Fruit fly (Drosophila melanogaster) whole organism, embryonic: ENCODE data around the gene Jhbp3.
A peak's percentile ranks its signal among the peaks of the same experiment; 100 is the strongest.

Source experiments
- Asciz ChIP-seq: fragments of 200-800 bp; sonication (Bioruptor generic); optimal IDR thresholded peaks from 2 replicates; lab custom pipeline; 2017; ENCODE audit warnings: missing biosample characterization, mild to moderate bottlenecking, missing genetic modification characterization, missing genetic modification reagents
- Atf6 ChIP-seq: fragments of 200-800 bp; sonication (Bioruptor generic); IDR thresholded peaks from 2 replicates; pipeline ENCODE4 v1.3.6; 2022; ENCODE audit warnings: missing biosample characterization, missing genetic modification characterization
- C15 ChIP-seq: fragments of 200-800 bp; sonication (Bioruptor generic); IDR thresholded peaks from 3 replicates; pipeline ENCODE4 v1.3.6; 2022; ENCODE audit warnings: missing biosample characterization, missing genetic modification characterization
- CG10147 ChIP-seq: fragments of 200-800 bp; sonication (Bioruptor generic); optimal IDR thresholded peaks from 2 replicates; lab custom pipeline; 2019; ENCODE audit warnings: missing biosample characterization, mild to moderate bottlenecking, missing genetic modification characterization, moderate library complexity
- CG10462 ChIP-seq: fragments of 200-800 bp; sonication (Bioruptor generic); optimal IDR thresholded peaks from 2 replicates; lab custom pipeline; 2016; ENCODE audit warnings: missing biosample characterization, missing genetic modification characterization
- CG10979 ChIP-seq: fragments of 200-800 bp; sonication (Bioruptor generic); optimal IDR thresholded peaks from 2 replicates; lab custom pipeline; 2018; ENCODE audit warnings: missing biosample characterization, mild to moderate bottlenecking, missing genetic modification characterization, moderate library complexity
- CG11723 ChIP-seq: fragments of 200-800 bp; sonication (Bioruptor generic); optimal IDR thresholded peaks from 2 replicates; lab custom pipeline; 2017; ENCODE audit warnings: missing biosample characterization, mild to moderate bottlenecking, missing genetic modification characterization
- CG12071 ChIP-seq: fragments of 200-800 bp; sonication (Bioruptor generic); optimal IDR thresholded peaks from 3 replicates; lab custom pipeline; 2018; ENCODE audit warnings: missing biosample characterization, mild to moderate bottlenecking, missing genetic modification characterization
- CG14710 ChIP-seq: fragments of 200-800 bp; sonication (Bioruptor generic); optimal IDR thresholded peaks from 3 replicates; lab custom pipeline; 2019; ENCODE audit warnings: missing biosample characterization, mild to moderate bottlenecking, missing genetic modification characterization, moderate library complexity
- CG17385 ChIP-seq: fragments of 200-800 bp; sonication (Bioruptor generic); optimal IDR thresholded peaks from 3 replicates; lab custom pipeline; 2018; ENCODE audit warnings: missing biosample characterization, mild to moderate bottlenecking, missing genetic modification characterization
- CG1832 ChIP-seq: fragments of 200-800 bp; sonication (Bioruptor generic); optimal IDR thresholded peaks from 2 replicates; lab custom pipeline; 2017; ENCODE audit warnings: missing biosample characterization, mild to moderate bottlenecking, missing genetic modification characterization, inconsistent platforms
- CG2129 ChIP-seq: fragments of 200-800 bp; sonication (Bioruptor generic); IDR thresholded peaks from 2 replicates; pipeline ENCODE4 v1.3.6; 2022; ENCODE audit warnings: missing biosample characterization, missing genetic modification characterization; ENCODE audit not compliant: partially characterized antibody
- CG2199 ChIP-seq: fragments of 200-800 bp; sonication (Bioruptor generic); IDR thresholded peaks from 3 replicates; pipeline ENCODE4 v1.3.6; 2022; ENCODE audit warnings: missing biosample characterization, missing genetic modification characterization
- CG42726 ChIP-seq: fragments of 200-800 bp; sonication (Bioruptor generic); IDR thresholded peaks from 2 replicates; pipeline ENCODE4 v1.3.6; 2022; ENCODE audit warnings: missing biosample characterization, missing genetic modification characterization; ENCODE audit not compliant: partially characterized antibody
- CG6254 ChIP-seq: fragments of 200-800 bp; sonication (Bioruptor generic); optimal IDR thresholded peaks from 3 replicates; lab custom pipeline; 2017; ENCODE audit warnings: mild to moderate bottlenecking, missing biosample characterization, missing genetic modification reagents, missing genetic modification characterization
- CG6765 ChIP-seq: fragments of 200-800 bp; sonication (Bioruptor generic); optimal IDR thresholded peaks from 3 replicates; lab custom pipeline; 2017; ENCODE audit warnings: missing biosample characterization, mild to moderate bottlenecking, missing genetic modification characterization
- CG7556 ChIP-seq: fragments of 200-800 bp; sonication (Bioruptor generic); optimal IDR thresholded peaks from 2 replicates; lab custom pipeline; 2017; ENCODE audit warnings: missing biosample characterization, mild to moderate bottlenecking, missing genetic modification characterization
- CG7963 ChIP-seq: fragments of 200-800 bp; sonication (Bioruptor generic); IDR thresholded peaks from 3 replicates; pipeline ENCODE4 v1.3.6; 2022; ENCODE audit warnings: missing biosample characterization, missing genetic modification characterization; ENCODE audit not compliant: partially characterized antibody
- Camta ChIP-seq: fragments of 200-800 bp; sonication (Bioruptor generic); optimal IDR thresholded peaks from 2 replicates; lab custom pipeline; 2016; ENCODE audit warnings: missing biosample characterization, missing genetic modification characterization
- Deaf1 ChIP-seq: fragments of 200-800 bp; optimal IDR thresholded peaks from 3 replicates; lab custom pipeline; 2019; ENCODE audit warnings: missing biosample characterization, mild to moderate bottlenecking, missing genetic modification characterization, moderate library complexity
- Dip2 ChIP-seq: fragments of 200-800 bp; sonication (Bioruptor generic); IDR thresholded peaks from 2 replicates; pipeline ENCODE4 v1.3.6; 2022; ENCODE audit warnings: missing biosample characterization, missing genetic modification characterization
- Fer2 ChIP-seq: fragments of 200-800 bp; sonication (Bioruptor generic); optimal IDR thresholded peaks from 2 replicates; lab custom pipeline; 2018; ENCODE audit warnings: missing biosample characterization, mild to moderate bottlenecking, missing genetic modification characterization, moderate library complexity
- Gsc ChIP-seq: fragments of 200-800 bp; sonication (Bioruptor generic); IDR thresholded peaks from 2 replicates; pipeline ENCODE4 v1.3.6; 2022; ENCODE audit warnings: missing biosample characterization, missing genetic modification characterization
- HLH54F ChIP-seq: fragments of 200-800 bp; sonication (Bioruptor generic); optimal IDR thresholded peaks from 3 replicates; lab custom pipeline; 2016; ENCODE audit warnings: missing biosample characterization, missing genetic modification characterization
- HLHmδ ChIP-seq: fragments of 200-800 bp; sonication (Bioruptor generic); optimal IDR thresholded peaks from 2 replicates; lab custom pipeline; 2018; ENCODE audit warnings: missing biosample characterization, mild to moderate bottlenecking, missing genetic modification characterization, moderate library complexity
- MBD-R2 ChIP-seq: fragments of 200-800 bp; sonication (Bioruptor generic); IDR thresholded peaks from 2 replicates; pipeline ENCODE4 v1.3.6; 2022; ENCODE audit warnings: missing biosample characterization, missing genetic modification characterization
- MTF-1 ChIP-seq: fragments of 200-800 bp; sonication (Bioruptor generic); optimal IDR thresholded peaks from 2 replicates; lab custom pipeline; 2018; ENCODE audit warnings: missing biosample characterization, mild to moderate bottlenecking, missing genetic modification characterization, borderline replicate concordance
- Med ChIP-seq: fragments of 200-800 bp; sonication (Bioruptor generic); peaks from one replicate; lab custom pipeline; 2016; ENCODE audit warnings: missing biosample characterization, missing genetic modification characterization, mild to moderate bottlenecking, inconsistent platforms, moderate library complexity
- Nf-YC ChIP-seq: fragments of 200-800 bp; optimal IDR thresholded peaks from 3 replicates; lab custom pipeline; 2019; ENCODE audit warnings: missing biosample characterization, mild to moderate bottlenecking, missing genetic modification characterization, moderate library complexity
- Scr ChIP-seq: fragments of 200-800 bp; sonication (Bioruptor generic); IDR thresholded peaks from 2 replicates; pipeline ENCODE4 v1.3.6; 2022; ENCODE audit warnings: missing biosample characterization, missing genetic modification characterization; ENCODE audit not compliant: partially characterized antibody
- al ChIP-seq: fragments of 200-800 bp; sonication (Bioruptor generic); IDR thresholded peaks from 2 replicates; pipeline ENCODE4 v1.3.6; 2022; ENCODE audit warnings: missing biosample characterization, missing genetic modification characterization
- cg ChIP-seq: fragments of 200-800 bp; sonication (Bioruptor generic); optimal IDR thresholded peaks from 3 replicates; lab custom pipeline; 2019; ENCODE audit warnings: missing biosample characterization, mild to moderate bottlenecking, missing genetic modification characterization, moderate library complexity
- dmrt11E ChIP-seq: fragments of 200-800 bp; sonication (Bioruptor generic); optimal IDR thresholded peaks from 3 replicates; lab custom pipeline; 2018; ENCODE audit warnings: missing biosample characterization, mild to moderate bottlenecking, missing genetic modification characterization, moderate library complexity
- esg ChIP-seq: fragments of 200-800 bp; sonication (Bioruptor generic); conservative IDR thresholded peaks from 2 replicates; pipeline ENCODE4 v1.3.6; 2022; ENCODE audit warnings: missing biosample characterization, missing genetic modification characterization
- ewg ChIP-seq: fragments of 200-800 bp; sonication (Bioruptor generic); optimal IDR thresholded peaks from 3 replicates; lab custom pipeline; 2017; ENCODE audit warnings: mild to moderate bottlenecking, missing biosample characterization, missing genetic modification reagents, missing genetic modification characterization
- eyg ChIP-seq: fragments of 200-800 bp; sonication (Bioruptor generic); optimal IDR thresholded peaks from 3 replicates; lab custom pipeline; 2016; ENCODE audit warnings: missing biosample characterization, missing genetic modification characterization
- fd102C ChIP-seq: fragments of 200-800 bp; sonication (Bioruptor generic); optimal IDR thresholded peaks from 2 replicates; lab custom pipeline; 2018; ENCODE audit warnings: missing biosample characterization, mild to moderate bottlenecking, missing genetic modification characterization, moderate library complexity
- gro ChIP-seq: fragments of 200-800 bp; sonication (Bioruptor generic); optimal IDR thresholded peaks from 2 replicates; lab custom pipeline; 2016; ENCODE audit warnings: missing biosample characterization, missing genetic modification characterization
- kay ChIP-seq: fragments of 200-800 bp; sonication (Bioruptor generic); optimal IDR thresholded peaks from 2 replicates; lab custom pipeline; 2016; ENCODE audit warnings: missing biosample characterization, missing genetic modification characterization
- knrl ChIP-seq: fragments of 200-800 bp; sonication (Bioruptor generic); IDR thresholded peaks from 3 replicates; pipeline ENCODE4 v1.3.6; 2022; ENCODE audit warnings: missing biosample characterization, missing genetic modification characterization; ENCODE audit not compliant: partially characterized antibody
- otp ChIP-seq: fragments of 200-800 bp; sonication (Bioruptor generic); IDR thresholded peaks from 3 replicates; pipeline ENCODE4, ENCODE4 v1.3.6; 2022; ENCODE audit warnings: missing biosample characterization, missing genetic modification characterization
- pfk ChIP-seq: fragments of 200-800 bp; sonication (Bioruptor generic); optimal IDR thresholded peaks from 2 replicates; lab custom pipeline; 2018; ENCODE audit warnings: missing biosample characterization, mild to moderate bottlenecking, missing genetic modification characterization, moderate library complexity
- sens ChIP-seq: fragments of 200-800 bp; sonication (Bioruptor generic); peaks from one replicate; lab custom pipeline; 2016; ENCODE audit warnings: missing biosample characterization, missing genetic modification characterization
- sens-2 ChIP-seq: fragments of 200-800 bp; sonication (Bioruptor generic); IDR thresholded peaks from 2 replicates; pipeline ENCODE4 v1.3.6; 2022; ENCODE audit warnings: missing biosample characterization, missing genetic modification characterization
- tap ChIP-seq: fragments of 200-800 bp; optimal IDR thresholded peaks from 3 replicates; lab custom pipeline; 2019; ENCODE audit warnings: missing biosample characterization, mild to moderate bottlenecking, missing genetic modification characterization, moderate library complexity
- trem ChIP-seq: fragments of 200-800 bp; optimal IDR thresholded peaks from 3 replicates; lab custom pipeline; 2019; ENCODE audit warnings: missing biosample characterization, mild to moderate bottlenecking, missing genetic modification characterization, moderate library complexity
- vvl ChIP-seq: fragments of 200-800 bp; sonication (Bioruptor generic); IDR thresholded peaks from 2 replicates; pipeline ENCODE4 v1.3.6; 2022; ENCODE audit warnings: missing biosample characterization, missing genetic modification characterization
- yki ChIP-seq: fragments of >200 bp; optimal IDR thresholded peaks from 3 replicates; lab custom pipeline; 2018
- zfh1 ChIP-seq: fragments of 200-800 bp; sonication (Bioruptor generic); IDR thresholded peaks from 3 replicates; pipeline ENCODE4 v1.3.6; 2022; ENCODE audit warnings: missing biosample characterization, missing genetic modification characterization

The Jhbp3 gene

dm6 chr3R:4974514-4975314, 19.7 kb upstream of the Jhbp3 start (continued):
- TF ChIP-seq CG6765 (GFP tag; lab: Kevin White, UChicago) (no peak), sens (peak; percentile 91), cg (no peak), CG7963 (GFP tag; lab: Robert Waterston, UW) (peak; percentile 51; the same call in 1 of the 3 replicates), sens-2 (no peak), zfh1 (peak; percentile 47; the same call in 1 of the 3 replicates), al (no peak), otp (GFP tag; lab: Robert Waterston, UW) (peak; percentile 46; the same call in 1 of the 3 replicates), CG10462 (GFP tag; lab: Kevin White, UChicago) (no peak), HLHmδ (GFP tag; lab: Kevin White, UChicago) (no peak), Gsc (GFP tag; lab: Robert Waterston, UW) (no peak), ewg (GFP tag; lab: Kevin White, UChicago) (no peak), Camta (GFP tag; lab: Kevin White, UChicago) (no peak), Scr (no peak), Fer2 (no peak), pfk (no peak), kay (no peak), CG12071 (GFP tag; lab: Kevin White, UChicago) (peak; percentile 25), dmrt11E (tag; lab: Kevin White, UChicago) (no peak), HLH54F (GFP tag; lab: Kevin White, UChicago) (no peak), CG2129 (GFP tag; lab: Robert Waterston, UW) (no peak), esg (GFP tag; lab: Robert Waterston, UW) (no peak), CG42726 (GFP tag; lab: Robert Waterston, UW) (no peak), CG14710 (no peak), CG11723 (GFP tag; lab: Kevin White, UChicago) (no peak), CG7556 (GFP tag; lab: Kevin White, UChicago) (peak; percentile 38), MBD-R2 (GFP tag; lab: Robert Waterston, UW) (no peak), C15 (no peak), trem (no peak), eyg (GFP tag; lab: Kevin White, UChicago) (no peak), Dip2 (no peak), Asciz (GFP tag; lab: Kevin White, UChicago) (no peak), CG17385 (GFP tag; lab: Kevin White, UChicago) (no peak), fd102C (GFP tag; lab: Kevin White, UChicago) (peak; percentile 3), tap (no peak), gro (GFP tag; lab: Kevin White, UChicago) (no peak), Deaf1 (tag; lab: Kevin White, UChicago) (peak; percentile 69), knrl (no peak), vvl (GFP tag; lab: Robert Waterston, UW) (0 out of 2 replicates have a peak, but pooled peaks have one; percentile 28), yki (lab: Kevin White, UChicago) (no peak), CG2199 (peak; percentile 76; the same call in 1 of the 3 replicates), CG10979 (tag; lab: Kevin White, UChicago) (peak; percentile 12), Nf-YC (no peak), CG6254 (GFP tag; lab: Kevin White, UChicago) (no peak), MTF-1 (GFP tag; lab: Kevin White, UChicago) (no peak), Atf6 (GFP tag; lab: Robert Waterston, UW) (no peak), CG1832 (GFP tag; lab: Kevin White, UChicago) (no peak), Med (GFP tag; lab: Kevin White, UChicago) (peak; percentile 60), CG10147 (GFP tag; lab: Kevin White, UChicago) (no peak)
